Fruit fly (Drosophila melanogaster) whole organism, embryonic: ENCODE results near the gene Alp10.

ENCODE experiments used
- CG10431 ChIP-seq: fragments of 200-800 bp; sonication (Bioruptor generic); optimal IDR thresholded peaks from 3 replicates; lab custom pipeline; 2018; ENCODE audit warnings: missing biosample characterization, mild to moderate bottlenecking, missing genetic modification characterization
- CG12104 ChIP-seq: fragments of 200-800 bp; sonication (Bioruptor generic); optimal IDR thresholded peaks from 3 replicates; lab custom pipeline; 2016; ENCODE audit warnings: missing biosample characterization, missing genetic modification characterization
- CG12236 ChIP-seq: fragments of 200-800 bp; sonication (Bioruptor generic); optimal IDR thresholded peaks from 2 replicates; lab custom pipeline; 2016; ENCODE audit warnings: missing biosample characterization, missing genetic modification characterization
- CG13424 ChIP-seq: fragments of 200-800 bp; sonication (Bioruptor generic); optimal IDR thresholded peaks from 2 replicates; lab custom pipeline; 2019; ENCODE audit warnings: missing biosample characterization, mild to moderate bottlenecking, missing genetic modification characterization, moderate library complexity
- CG15011 ChIP-seq: fragments of 200-800 bp; sonication (Bioruptor generic); optimal IDR thresholded peaks from 3 replicates; lab custom pipeline; 2018; ENCODE audit warnings: missing biosample characterization, mild to moderate bottlenecking, missing genetic modification characterization
- CG1647 ChIP-seq: fragments of 200-800 bp; sonication (Bioruptor generic); optimal IDR thresholded peaks from 3 replicates; lab custom pipeline; 2016; ENCODE audit warnings: missing biosample characterization, missing genetic modification characterization
- CG2116 ChIP-seq: fragments of 200-800 bp; sonication (Bioruptor generic); optimal IDR thresholded peaks from 3 replicates; lab custom pipeline; 2018; ENCODE audit warnings: missing biosample characterization, mild to moderate bottlenecking, missing genetic modification characterization
- CG2202 ChIP-seq: fragments of 200-800 bp; sonication (Bioruptor generic); optimal IDR thresholded peaks from 2 replicates; lab custom pipeline; 2018; ENCODE audit warnings: missing biosample characterization, mild to moderate bottlenecking, missing genetic modification characterization
- CG3065 ChIP-seq: fragments of 200-800 bp; sonication (Bioruptor generic); optimal IDR thresholded peaks from 2 replicates; lab custom pipeline; 2016; ENCODE audit warnings: missing biosample characterization, missing genetic modification characterization
- CG31388 ChIP-seq: fragments of 200-800 bp; sonication (Bioruptor generic); optimal IDR thresholded peaks from 2 replicates; lab custom pipeline; 2016; ENCODE audit warnings: missing biosample characterization, missing genetic modification characterization
- CG31441 ChIP-seq: fragments of 200-800 bp; sonication (Bioruptor generic); IDR thresholded peaks from 2 replicates; pipeline ENCODE4 v1.3.6; 2022; ENCODE audit warnings: missing biosample characterization, missing genetic modification characterization
- CG32532 ChIP-seq: fragments of 200-800 bp; sonication (Bioruptor generic); IDR thresholded peaks from 2 replicates; pipeline ENCODE4 v1.3.6; 2022; ENCODE audit warnings: missing biosample characterization, missing genetic modification characterization
- CG5245 ChIP-seq: fragments of 200-800 bp; sonication (Bioruptor generic); optimal IDR thresholded peaks from 3 replicates; lab custom pipeline; 2016; ENCODE audit warnings: missing biosample characterization, missing genetic modification characterization
- CG6689 ChIP-seq: fragments of 200-800 bp; sonication (Bioruptor generic); IDR thresholded peaks from 2 replicates; pipeline ENCODE4 v1.3.6; 2022; ENCODE audit warnings: missing biosample characterization, missing genetic modification characterization
- CG7271 ChIP-seq: fragments of 200-800 bp; sonication (Bioruptor generic); optimal IDR thresholded peaks from 2 replicates; lab custom pipeline; 2018; ENCODE audit warnings: missing biosample characterization, mild to moderate bottlenecking, missing genetic modification characterization, moderate library complexity
- CG8281 ChIP-seq: fragments of 200-800 bp; sonication (Bioruptor generic); optimal IDR thresholded peaks from 2 replicates; lab custom pipeline; 2018; ENCODE audit warnings: missing biosample characterization, mild to moderate bottlenecking, missing genetic modification characterization, moderate library complexity
- CG8359 ChIP-seq: fragments of 200-800 bp; sonication (Bioruptor generic); optimal IDR thresholded peaks from 2 replicates; lab custom pipeline; 2017; ENCODE audit warnings: missing biosample characterization, mild to moderate bottlenecking, missing genetic modification characterization, borderline replicate concordance
- CG9215 ChIP-seq: fragments of 200-800 bp; sonication (Bioruptor generic); IDR thresholded peaks from 2 replicates; pipeline ENCODE4 v1.3.6; 2022; ENCODE audit warnings: missing biosample characterization, missing genetic modification characterization
- CG9817 ChIP-seq: fragments of 200-800 bp; sonication (Bioruptor generic); optimal IDR thresholded peaks from 2 replicates; lab custom pipeline; 2018; ENCODE audit warnings: missing biosample characterization, mild to moderate bottlenecking, missing genetic modification characterization, moderate library complexity
- Camta ChIP-seq: fragments of 200-800 bp; sonication (Bioruptor generic); optimal IDR thresholded peaks from 2 replicates; lab custom pipeline; 2016; ENCODE audit warnings: missing biosample characterization, missing genetic modification characterization
- CrebB ChIP-seq: fragments of 200-800 bp; sonication (Bioruptor generic); optimal IDR thresholded peaks from 3 replicates; lab custom pipeline; 2018; ENCODE audit warnings: missing biosample characterization, mild to moderate bottlenecking, missing genetic modification characterization
- D19A ChIP-seq: fragments of 200-800 bp; optimal IDR thresholded peaks from 3 replicates; lab custom pipeline; 2019; ENCODE audit warnings: missing biosample characterization, mild to moderate bottlenecking, missing genetic modification characterization, moderate library complexity
- Doc3 ChIP-seq: fragments of 200-800 bp; sonication (Bioruptor generic); IDR thresholded peaks from 3 replicates; pipeline ENCODE4 v1.3.6; 2022; ENCODE audit warnings: missing biosample characterization, missing genetic modification characterization; ENCODE audit not compliant: partially characterized antibody
- Eip74EF ChIP-seq, 2 experiments: fragments of 200-800 bp in 1 of 2; fragments of >200 bp in 1 of 2; sonication (Bioruptor generic) in 1 of 2; optimal IDR thresholded peaks; 2 replicates each; lab custom pipeline; 2017 to 2019; ENCODE audit warnings: missing biosample characterization in 2 of 2, missing genetic modification characterization in 2 of 2, mild to moderate bottlenecking in 1 of 2, moderate library complexity in 1 of 2
- Hand ChIP-seq: fragments of 200-800 bp; sonication (Bioruptor generic); optimal IDR thresholded peaks from 2 replicates; lab custom pipeline; 2017; ENCODE audit warnings: mild to moderate bottlenecking, missing biosample characterization, missing genetic modification reagents, missing genetic modification characterization
- HmgZ ChIP-seq: fragments of 200-800 bp; sonication (Bioruptor generic); optimal IDR thresholded peaks from 2 replicates; lab custom pipeline; 2018; ENCODE audit warnings: missing biosample characterization, mild to moderate bottlenecking, missing genetic modification characterization
- Hr3 ChIP-seq: fragments of 200-800 bp; sonication (Bioruptor generic); optimal IDR thresholded peaks from 3 replicates; lab custom pipeline; 2016; ENCODE audit warnings: missing biosample characterization, missing genetic modification characterization
- Jarid2 ChIP-seq: fragments of 200-800 bp; sonication (Bioruptor generic); optimal IDR thresholded peaks from 3 replicates; lab custom pipeline; 2017; ENCODE audit warnings: mild to moderate bottlenecking, missing biosample characterization, missing genetic modification reagents, missing genetic modification characterization
- Med ChIP-seq: fragments of 200-800 bp; sonication (Bioruptor generic); peaks from one replicate; lab custom pipeline; 2016; ENCODE audit warnings: missing biosample characterization, missing genetic modification characterization, mild to moderate bottlenecking, inconsistent platforms, moderate library complexity
- NC2α ChIP-seq: fragments of 200-800 bp; sonication (Bioruptor generic); optimal IDR thresholded peaks from 2 replicates; lab custom pipeline; 2016; ENCODE audit warnings: missing biosample characterization, missing genetic modification characterization
- NC2β ChIP-seq: fragments of 200-800 bp; sonication (Bioruptor generic); optimal IDR thresholded peaks from 2 replicates; lab custom pipeline; 2016; ENCODE audit warnings: missing biosample characterization, missing genetic modification characterization
- Nf-YC ChIP-seq: fragments of 200-800 bp; optimal IDR thresholded peaks from 3 replicates; lab custom pipeline; 2019; ENCODE audit warnings: missing biosample characterization, mild to moderate bottlenecking, missing genetic modification characterization, moderate library complexity
- Stat92E ChIP-seq, 3 experiments: fragments of >200 bp in 2 of 3; fragments of 200-800 bp in 1 of 3; sonication (Bioruptor generic) in 1 of 3; optimal IDR thresholded peaks; 2 replicates each; lab custom pipeline; 2017 to 2019; ENCODE audit warnings: missing biosample characterization in 3 of 3, missing genetic modification characterization in 3 of 3, mild to moderate bottlenecking in 1 of 3, moderate library complexity in 1 of 3
- ato ChIP-seq: fragments of 200-800 bp; sonication (Bioruptor generic); IDR thresholded peaks from 2 replicates; pipeline ENCODE4 v1.3.6; 2022; ENCODE audit warnings: missing biosample characterization, missing genetic modification characterization; ENCODE audit not compliant: partially characterized antibody
- bcd ChIP-seq: fragments of 200-800 bp; sonication (Bioruptor generic); optimal IDR thresholded peaks from 2 replicates; lab custom pipeline; 2017; ENCODE audit warnings: missing biosample characterization, mild to moderate bottlenecking, missing genetic modification characterization
- ci ChIP-seq: fragments of 200-800 bp; sonication (Bioruptor generic); IDR thresholded peaks from 3 replicates; pipeline ENCODE4 v1.3.6; 2022; ENCODE audit warnings: missing biosample characterization, missing genetic modification characterization
- dimm ChIP-seq: fragments of 200-800 bp; sonication (Bioruptor generic); IDR thresholded peaks from 2 replicates; pipeline ENCODE4 v1.3.6; 2022; ENCODE audit warnings: missing biosample characterization, missing genetic modification characterization
- dmrt11E ChIP-seq: fragments of 200-800 bp; sonication (Bioruptor generic); optimal IDR thresholded peaks from 3 replicates; lab custom pipeline; 2018; ENCODE audit warnings: missing biosample characterization, mild to moderate bottlenecking, missing genetic modification characterization, moderate library complexity
- lmd ChIP-seq: fragments of 200-800 bp; sonication (Bioruptor generic); IDR thresholded peaks from 2 replicates; pipeline ENCODE4 v1.3.6; 2022; ENCODE audit warnings: missing biosample characterization, missing genetic modification characterization
- lola ChIP-seq, 3 experiments: fragments of >200 bp in 2 of 3; fragments of 200-800 bp in 1 of 3; sonication (Bioruptor generic) in 1 of 3; optimal IDR thresholded peaks; 2 replicates each; lab custom pipeline; 2017 to 2019; ENCODE audit warnings: missing biosample characterization in 3 of 3, missing genetic modification characterization in 3 of 3, mild to moderate bottlenecking in 1 of 3, moderate library complexity in 1 of 3
- mam ChIP-seq: fragments of 200-800 bp; sonication (Bioruptor generic); optimal IDR thresholded peaks from 3 replicates; lab custom pipeline; 2016; ENCODE audit warnings: missing biosample characterization, missing genetic modification characterization
- mirr ChIP-seq: fragments of 200-800 bp; sonication (Bioruptor generic); optimal IDR thresholded peaks from 3 replicates; lab custom pipeline; 2018; ENCODE audit warnings: missing biosample characterization, mild to moderate bottlenecking, missing genetic modification characterization
- pfk ChIP-seq: fragments of 200-800 bp; sonication (Bioruptor generic); optimal IDR thresholded peaks from 2 replicates; lab custom pipeline; 2018; ENCODE audit warnings: missing biosample characterization, mild to moderate bottlenecking, missing genetic modification characterization, moderate library complexity
- repo ChIP-seq: fragments of 200-800 bp; sonication (Bioruptor generic); optimal IDR thresholded peaks from 2 replicates; lab custom pipeline; 2016; ENCODE audit warnings: missing biosample characterization, missing genetic modification characterization
- sens-2 ChIP-seq: fragments of 200-800 bp; sonication (Bioruptor generic); IDR thresholded peaks from 2 replicates; pipeline ENCODE4 v1.3.6; 2022; ENCODE audit warnings: missing biosample characterization, missing genetic modification characterization
- tgo ChIP-seq: fragments of 200-800 bp; sonication (Bioruptor generic); IDR thresholded peaks from 3 replicates; pipeline ENCODE4 v1.3.6; 2022; ENCODE audit warnings: missing biosample characterization, missing genetic modification characterization
- tna ChIP-seq: fragments of 200-800 bp; sonication (Bioruptor generic); IDR thresholded peaks from 2 replicates; pipeline ENCODE4 v1.3.6; 2022; ENCODE audit warnings: missing biosample characterization, missing genetic modification characterization; ENCODE audit not compliant: partially characterized antibody
- ttk ChIP-seq: fragments of 200-800 bp; sonication (Bioruptor generic); IDR thresholded peaks from 2 replicates; pipeline ENCODE4 v2.1.2; 2022; ENCODE audit warnings: missing biosample characterization, missing genetic modification characterization
- vfl ChIP-seq: fragments of 200-800 bp; sonication (Bioruptor generic); optimal IDR thresholded peaks from 2 replicates; lab custom pipeline; 2016; ENCODE audit warnings: missing biosample characterization, missing genetic modification characterization
- zen2 ChIP-seq: fragments of 200-800 bp; sonication (Bioruptor generic); IDR thresholded peaks from 3 replicates; pipeline ENCODE4 v1.3.6; 2022; ENCODE audit warnings: missing biosample characterization, missing genetic modification characterization; ENCODE audit not compliant: partially characterized antibody

Alp10 gene

DNA sequence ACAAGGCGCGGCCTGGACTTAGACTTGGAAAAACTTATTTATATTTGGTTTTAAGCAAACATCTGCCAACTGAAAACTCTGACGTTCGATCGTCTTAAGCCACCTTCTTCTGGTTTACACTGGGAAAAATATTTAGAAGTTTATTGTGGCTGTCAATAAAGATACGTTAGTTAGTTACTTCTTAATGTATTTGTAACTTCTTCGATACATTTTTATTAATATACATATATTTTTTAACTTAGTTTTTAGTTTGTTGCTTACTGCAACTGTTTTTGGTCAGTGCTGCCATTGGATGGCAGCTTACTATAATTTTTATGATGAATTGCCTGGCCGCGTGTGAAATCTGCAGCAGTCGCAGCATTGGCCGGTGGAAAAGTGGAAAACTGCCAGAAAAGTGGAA lies 14.4 kb upstream of the Alp10 start (continued):
- TF ChIP-seq pfk (GFP tag; lab: Kevin White, UChicago) (no peak), Eip74EF (GFP tag; optimal IDR thresholded peaks at IDR 0.05; lab: Kevin White, UChicago) (no peak), CG13424 (peak; percentile 12), Hr3 (GFP tag; lab: Kevin White, UChicago) (no peak), vfl (no peak), Jarid2 (GFP tag; lab: Kevin White, UChicago) (no peak), Hand (GFP tag; lab: Kevin White, UChicago) (no peak), bcd (GFP tag; lab: Kevin White, UChicago) (no peak), CG32532 (GFP tag; lab: Robert Waterston, UW) (no peak), Camta (no peak), NC2α (GFP tag; lab: Kevin White, UChicago) (no peak), tgo (GFP tag; lab: Robert Waterston, UW) (peak; percentile 23; the same call in 1 of the 3 replicates), sens-2 (GFP tag; lab: Robert Waterston, UW) (no peak), ttk (GFP tag; lab: Robert Waterston, UW) (no peak), Med (GFP tag; lab: Kevin White, UChicago) (no peak), D19A (tag; lab: Kevin White, UChicago) (peak; percentile 3), CG9817 (tag; lab: Kevin White, UChicago) (no peak), CG3065 (no peak), lmd (GFP tag; lab: Robert Waterston, UW) (no peak), CG8359 (GFP tag; lab: Kevin White, UChicago) (no peak), CrebB (tag; lab: Kevin White, UChicago) (no peak), dimm (no peak), CG1647 (GFP tag; lab: Kevin White, UChicago) (no peak), CG31441 (GFP tag; lab: Robert Waterston, UW) (peak; percentile 46; the same call in 1 of the 2 replicates), lola (GFP tag; optimal IDR thresholded peaks at IDR 0.05; lab: Kevin White, UChicago) (no peak), CG2202 (no peak), Doc3 (no peak), CG9215 (GFP tag; lab: Robert Waterston, UW) (no peak), mirr (GFP tag; lab: Kevin White, UChicago) (no peak), CG6689 (GFP tag; lab: Robert Waterston, UW) (no peak), CG31388 (GFP tag; lab: Kevin White, UChicago) (no peak), HmgZ (tag; lab: Kevin White, UChicago) (no peak), dmrt11E (tag; lab: Kevin White, UChicago) (peak; percentile 16), CG2116 (GFP tag; lab: Kevin White, UChicago) (no peak), repo (no peak), CG12236 (GFP tag; lab: Kevin White, UChicago) (no peak), CG5245 (GFP tag; lab: Kevin White, UChicago) (no peak), zen2 (GFP tag; lab: Robert Waterston, UW) (no peak), CG15011 (GFP tag; lab: Kevin White, UChicago) (no peak), CG12104 (GFP tag; lab: Kevin White, UChicago) (no peak), tna (GFP tag; lab: Robert Waterston, UW) (no peak), CG7271 (tag; lab: Kevin White, UChicago) (no peak), ci (peak; percentile 32; the same call in 1 of the 3 replicates), ato (GFP tag; lab: Robert Waterston, UW) (no peak), Stat92E (GFP tag; optimal IDR thresholded peaks at IDR 0.05; lab: Kevin White, UChicago) (no peak), CG8281 (tag; lab: Kevin White, UChicago) (no peak), CG10431 (no peak), mam (GFP tag; lab: Kevin White, UChicago) (no peak), Nf-YC (tag; lab: Kevin White, UChicago) (no peak), NC2β (GFP tag; lab: Kevin White, UChicago) (no peak)
